Worm (Caenorhabditis elegans) whole organism, L2 larva: ENCODE results near the gene srt-55.
A peak's percentile ranks its signal among the peaks of the same experiment; 100 is the strongest.

Experiments
- C34F6.9 ChIP-seq: fragments of 150-350 bp; optimal IDR thresholded peaks from 2 replicates; lab custom pipeline; 2014; ENCODE audit warnings: missing biosample characterization, missing genetic modification characterization
- F13H6.1 ChIP-seq: sonication (generic microtip); optimal IDR thresholded peaks from 2 replicates; lab custom pipeline; 2016; ENCODE audit warnings: missing genetic modification characterization, missing compliant biosample characterization
- R02D3.7 ChIP-seq: fragments of 150-350 bp; optimal IDR thresholded peaks from 2 replicates; lab custom pipeline; 2014; ENCODE audit warnings: missing biosample characterization, missing genetic modification characterization
- Y55F3AM.14 ChIP-seq: fragments of 200-800 bp; sonication (Bioruptor generic); optimal IDR thresholded peaks from 2 replicates; lab custom pipeline; 2018; ENCODE audit warnings: mild to moderate bottlenecking, missing genetic modification characterization, missing compliant biosample characterization
- ZK546.5 ChIP-seq: sonication (generic microtip); optimal IDR thresholded peaks from 2 replicates; lab custom pipeline; 2017; ENCODE audit warnings: missing biosample characterization, missing genetic modification characterization
- alr-1 ChIP-seq: fragments of 150-350 bp; optimal IDR thresholded peaks from 2 replicates; lab custom pipeline; 2014; ENCODE audit warnings: missing biosample characterization, missing genetic modification characterization
- aly-2 ChIP-seq: fragments of 150-350 bp; optimal IDR thresholded peaks from 2 replicates; lab custom pipeline; 2014; ENCODE audit warnings: missing biosample characterization, missing genetic modification characterization
- ceh-16 ChIP-seq: fragments of 150-350 bp; optimal IDR thresholded peaks from 2 replicates; lab custom pipeline; 2014; ENCODE audit warnings: missing biosample characterization, missing genetic modification characterization
- ceh-82 ChIP-seq: fragments of 150-350 bp; optimal IDR thresholded peaks from 2 replicates; lab custom pipeline; 2014; ENCODE audit warnings: missing biosample characterization, missing genetic modification characterization
- crh-2 ChIP-seq: sonication (generic microtip); optimal IDR thresholded peaks from 2 replicates; lab custom pipeline; 2017; ENCODE audit warnings: missing biosample characterization, missing genetic modification characterization
- dmd-4 ChIP-seq: sonication (generic microtip); optimal IDR thresholded peaks from 2 replicates; lab custom pipeline; 2017; ENCODE audit warnings: missing biosample characterization, missing genetic modification characterization
- elt-1 ChIP-seq: fragments of 150-350 bp; optimal IDR thresholded peaks from 2 replicates; lab custom pipeline; 2014; ENCODE audit warnings: missing biosample characterization, missing genetic modification characterization
- elt-3 ChIP-seq: sonication (generic microtip); optimal IDR thresholded peaks from 2 replicates; lab custom pipeline; 2017; ENCODE audit warnings: missing biosample characterization, missing genetic modification characterization
- fos-1 ChIP-seq: fragments of 150-350 bp; optimal IDR thresholded peaks from 2 replicates; lab custom pipeline; 2014; ENCODE audit warnings: missing biosample characterization, missing genetic modification characterization
- gmeb-1 ChIP-seq: fragments of 150-350 bp; optimal IDR thresholded peaks from 2 replicates; lab custom pipeline; 2014; ENCODE audit warnings: missing biosample characterization, missing genetic modification characterization
- lin-11 ChIP-seq: fragments of 150-350 bp; sonication (generic microtip); optimal IDR thresholded peaks from 2 replicates; lab custom pipeline; 2014; ENCODE audit warnings: missing biosample characterization, missing genetic modification characterization, inconsistent platforms, mixed read lengths
- lin-13 ChIP-seq: fragments of 150-350 bp; optimal IDR thresholded peaks from 2 replicates; lab custom pipeline; 2014; ENCODE audit warnings: missing biosample characterization, missing genetic modification reagents, missing genetic modification characterization
- lin-39 ChIP-seq: fragments of 150-350 bp; optimal IDR thresholded peaks from 2 replicates; lab custom pipeline; 2014; ENCODE audit warnings: missing biosample characterization, missing genetic modification reagents, missing genetic modification characterization
- lsy-2 ChIP-seq, 2 experiments: fragments of 150-350 bp in 1 of 2; sonication (generic microtip) in 1 of 2; optimal IDR thresholded peaks; 2 replicates each; lab custom pipeline; 2014 to 2017; ENCODE audit warnings: missing biosample characterization in 2 of 2, missing genetic modification characterization in 2 of 2
- mbf-1 ChIP-seq: sonication (generic microtip); optimal IDR thresholded peaks from 2 replicates; lab custom pipeline; 2017; ENCODE audit warnings: missing biosample characterization, missing genetic modification characterization
- nhr-129 ChIP-seq: fragments of 150-350 bp; optimal IDR thresholded peaks from 2 replicates; lab custom pipeline; 2014; ENCODE audit warnings: missing biosample characterization, missing genetic modification characterization
- nhr-21 ChIP-seq: fragments of 150-350 bp; optimal IDR thresholded peaks from 2 replicates; lab custom pipeline; 2014; ENCODE audit warnings: missing biosample characterization, missing genetic modification characterization
- nhr-23 ChIP-seq: fragments of 150-350 bp; optimal IDR thresholded peaks from 2 replicates; lab custom pipeline; 2014; ENCODE audit warnings: missing biosample characterization, missing genetic modification reagents, missing genetic modification characterization
- nhr-237 ChIP-seq: fragments of 150-350 bp; optimal IDR thresholded peaks from 2 replicates; lab custom pipeline; 2014; ENCODE audit warnings: missing biosample characterization, missing genetic modification characterization
- nhr-25 ChIP-seq: fragments of 150-350 bp; sonication (generic microtip); optimal IDR thresholded peaks from 3 replicates; lab custom pipeline; 2014; ENCODE audit warnings: missing biosample characterization, missing genetic modification characterization
- nhr-77 ChIP-seq: fragments of 150-350 bp; optimal IDR thresholded peaks from 2 replicates; lab custom pipeline; 2014; ENCODE audit warnings: missing biosample characterization, missing genetic modification characterization
- peb-1 ChIP-seq: fragments of 150-350 bp; optimal IDR thresholded peaks from 2 replicates; lab custom pipeline; 2014; ENCODE audit warnings: missing biosample characterization, missing genetic modification characterization
- sma-3 ChIP-seq: sonication (generic microtip); optimal IDR thresholded peaks from 2 replicates; lab custom pipeline; 2016; ENCODE audit warnings: missing genetic modification reagents, missing genetic modification characterization, missing compliant biosample characterization
- sma-9 ChIP-seq, 2 experiments: fragments of 150-350 bp in 1 of 2; sonication (generic microtip) in 1 of 2; optimal IDR thresholded peaks; 2 replicates each; lab custom pipeline; 2014 to 2016; ENCODE audit warnings: missing genetic modification characterization in 2 of 2, mild to moderate bottlenecking in 1 of 2, missing biosample characterization in 1 of 2, missing compliant biosample characterization in 1 of 2, missing genetic modification reagents in 1 of 2, moderate library complexity in 1 of 2
- unc-39 ChIP-seq: fragments of 150-350 bp; optimal IDR thresholded peaks from 2 replicates; lab custom pipeline; 2014; ENCODE audit warnings: missing biosample characterization, missing genetic modification characterization
- unc-55 ChIP-seq: fragments of 150-350 bp; sonication (generic microtip); optimal IDR thresholded peaks from 3 replicates; lab custom pipeline; 2014; ENCODE audit warnings: missing biosample characterization, missing genetic modification reagents, missing genetic modification characterization
- unc-62 ChIP-seq: fragments of 150-350 bp; optimal IDR thresholded peaks from 2 replicates; lab custom pipeline; 2014; ENCODE audit warnings: missing biosample characterization, missing genetic modification reagents, missing genetic modification characterization
- zag-1 ChIP-seq: fragments of 150-350 bp; optimal IDR thresholded peaks from 2 replicates; lab custom pipeline; 2014; ENCODE audit warnings: missing biosample characterization, missing genetic modification characterization
- ztf-11 ChIP-seq: sonication (generic microtip); optimal IDR thresholded peaks from 2 replicates; lab custom pipeline; 2017; ENCODE audit warnings: missing biosample characterization, missing genetic modification characterization
- ztf-4 ChIP-seq: fragments of 150-350 bp; optimal IDR thresholded peaks from 2 replicates; lab custom pipeline; 2014; ENCODE audit warnings: missing biosample characterization, missing genetic modification characterization

srt-55 gene

DNA sequence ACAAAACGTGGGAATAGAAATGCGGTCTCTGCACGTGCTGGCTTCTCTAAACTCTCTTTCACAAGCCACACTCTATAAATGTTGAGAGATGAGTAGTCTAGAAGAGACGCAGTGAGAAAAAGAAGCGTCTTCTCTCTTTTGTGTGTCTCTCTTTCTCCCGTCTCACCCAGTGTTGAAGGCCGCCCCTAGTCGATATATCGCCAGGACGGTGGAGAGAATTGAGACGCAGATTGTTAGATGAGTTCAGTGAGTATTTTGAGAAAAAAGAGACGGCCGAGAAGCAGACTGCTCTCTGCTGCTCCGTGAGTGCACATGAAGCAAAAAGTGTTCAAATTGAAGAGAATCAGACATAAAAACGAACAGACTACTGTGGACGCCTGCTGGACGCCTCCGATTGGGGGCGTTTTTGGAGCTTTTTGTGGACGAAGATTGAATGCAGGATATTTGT is 9.7 kb downstream of the srt-55 start (continued):
- no peak for TF ChIP-seq dmd-4 (tag; lab: Kevin White, UChicago)
- TF ChIP-seq ztf-4 (tag; lab: Kevin White, UChicago): peak; percentile 86
- no peak for TF ChIP-seq alr-1 (tag; lab: Kevin White, UChicago)
- TF ChIP-seq nhr-23 (tag; lab: Kevin White, UChicago): no peak
- peak; percentile 60 for TF ChIP-seq nhr-237
- no peak for TF ChIP-seq elt-3 (tag; lab: Kevin White, UChicago)
- TF ChIP-seq ZK546.5 (tag; lab: Kevin White, UChicago): peak; percentile 42
- no peak for TF ChIP-seq aly-2
- TF ChIP-seq ztf-11 (tag; lab: Kevin White, UChicago): no peak
- TF ChIP-seq lin-11 (tag; lab: Kevin White, UChicago): peak; percentile 84
- TF ChIP-seq peb-1 (tag; lab: Kevin White, UChicago): no peak
- no peak for TF ChIP-seq ceh-16 (tag; lab: Kevin White, UChicago)
- TF ChIP-seq Y55F3AM.14 (GFP tag; lab: Kevin White, UChicago): peak; percentile 22
- no peak for TF ChIP-seq lin-39 (tag; lab: Kevin White, UChicago)

DNA sequence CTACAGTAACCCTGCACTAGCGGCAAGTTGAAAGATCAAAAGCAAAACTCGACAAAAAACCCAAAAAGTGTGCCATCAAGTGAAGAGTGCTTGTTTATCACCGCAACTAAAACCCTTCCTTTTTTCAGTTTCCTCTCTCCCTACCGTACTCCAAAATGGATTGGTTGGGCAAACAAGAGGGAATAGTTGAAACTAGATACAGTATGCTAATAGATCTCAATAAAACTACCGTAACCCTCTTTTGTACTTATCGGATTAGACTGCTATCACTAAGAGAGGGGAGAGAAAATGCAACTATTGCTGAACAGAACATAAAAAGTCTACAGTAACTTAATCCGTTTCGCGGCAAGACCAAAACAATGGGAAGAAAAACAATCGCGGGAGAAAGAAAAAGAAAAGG is 10.9 kb downstream of the srt-55 start:
- TF ChIP-seq elt-1 (tag; lab: Kevin White, UChicago) (no peak), nhr-21 (tag; lab: Kevin White, UChicago) (no peak), lsy-2 (tag; optimal IDR thresholded peaks at IDR 0.05; lab: Kevin White, UChicago) (peak in 1 of 2 experiments; percentile 66), zag-1 (tag; lab: Kevin White, UChicago) (no peak), nhr-77 (tag; lab: Kevin White, UChicago) (no peak), R02D3.7 (tag; lab: Kevin White, UChicago) (no peak)

ce11 chrIII:10094538-10094937 is 11.8 kb downstream of the srt-55 start:
- no peak for TF ChIP-seq unc-55 (GFP tag; lab: Kevin White, UChicago)
- TF ChIP-seq ceh-16 (tag; lab: Kevin White, UChicago): peak; percentile 51
- TF ChIP-seq fos-1 (tag; lab: Kevin White, UChicago): no peak
- TF ChIP-seq nhr-237: no peak
- peak; percentile 20 for TF ChIP-seq sma-3 (GFP tag; lab: Kevin White, UChicago)
- TF ChIP-seq nhr-21 (tag; lab: Kevin White, UChicago): peak; percentile 55
- TF ChIP-seq lsy-2 (tag; optimal IDR thresholded peaks at IDR 0.05; lab: Kevin White, UChicago): peak in 1 of 2 experiments; percentile 47
- TF ChIP-seq nhr-25 (tag; lab: Kevin White, UChicago): peak; percentile 43
- TF ChIP-seq F13H6.1 (tag; lab: Kevin White, UChicago): peak; percentile 54
- peak; percentile 19 for TF ChIP-seq sma-9 (GFP tag; optimal IDR thresholded peaks at IDR 0.05; lab: Kevin White, UChicago)
- TF ChIP-seq sma-9 (tag; optimal IDR thresholded peaks at IDR 0.05; lab: Kevin White, UChicago): no peak
- TF ChIP-seq ceh-82 (tag; lab: Kevin White, UChicago): no peak

ce11 chrIII:10093093-10093492 is 13.2 kb downstream of the srt-55 start:
- no peak for TF ChIP-seq ceh-16 (tag; lab: Kevin White, UChicago)
- TF ChIP-seq nhr-77 (tag; lab: Kevin White, UChicago): no peak
- no peak for TF ChIP-seq F13H6.1 (tag; lab: Kevin White, UChicago)
- TF ChIP-seq ztf-4 (tag; lab: Kevin White, UChicago): no peak
- peak in 1 of 2 experiments; percentile 48 for TF ChIP-seq lsy-2 (tag; optimal IDR thresholded peaks at IDR 0.05; lab: Kevin White, UChicago)
- TF ChIP-seq elt-3 (tag; lab: Kevin White, UChicago): no peak
- TF ChIP-seq sma-9 (GFP tag; optimal IDR thresholded peaks at IDR 0.05; lab: Kevin White, UChicago): no peak
- no peak for TF ChIP-seq sma-9 (tag; optimal IDR thresholded peaks at IDR 0.05; lab: Kevin White, UChicago)
- peak; percentile 23 for TF ChIP-seq lin-13 (GFP tag; lab: Kevin White, UChicago)
- peak; percentile 81 for TF ChIP-seq gmeb-1
- TF ChIP-seq nhr-129 (tag; lab: Kevin White, UChicago): peak; percentile 21
- peak; percentile 57 for TF ChIP-seq unc-55 (GFP tag; lab: Kevin White, UChicago)

DNA sequence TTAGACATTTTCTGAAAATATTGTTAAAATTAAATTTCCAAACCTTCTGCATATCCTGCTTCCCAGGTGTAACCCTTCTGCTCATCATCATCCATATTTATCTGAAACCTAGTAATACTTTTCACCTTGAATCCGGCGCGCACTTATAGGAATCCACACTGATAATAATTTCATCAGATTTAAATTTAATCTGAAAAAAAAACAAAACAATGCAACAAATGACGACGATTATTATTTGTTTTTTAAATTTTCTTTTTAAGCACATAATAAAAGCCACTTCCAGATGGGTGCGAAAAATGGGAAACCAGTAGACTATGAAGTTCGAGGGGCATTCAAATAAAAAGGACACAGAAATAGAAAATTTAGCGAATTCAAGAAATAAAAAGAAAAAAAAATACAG is 15.6 kb downstream of the srt-55 start, which contains the start of gene gtf-2H2C:
gtf-2H2C (minus strand) TSS at position 101 of the 400 bp plus-strand sequence.
- no peak for TF ChIP-seq unc-62 (GFP tag; lab: Kevin White, UChicago)
- no peak for TF ChIP-seq lin-13 (GFP tag; lab: Kevin White, UChicago)
- no peak for TF ChIP-seq unc-39 (tag; lab: Kevin White, UChicago)
- no peak for TF ChIP-seq ceh-16 (tag; lab: Kevin White, UChicago)
- TF ChIP-seq ztf-4 (tag; lab: Kevin White, UChicago): no peak
- no peak for TF ChIP-seq unc-55 (GFP tag; lab: Kevin White, UChicago)
- no peak for TF ChIP-seq crh-2 (tag; lab: Kevin White, UChicago)
- no peak for TF ChIP-seq nhr-21 (tag; lab: Kevin White, UChicago)
- no peak for TF ChIP-seq C34F6.9 (tag; lab: Kevin White, UChicago)
- no peak for TF ChIP-seq elt-1 (tag; lab: Kevin White, UChicago)
- no peak for TF ChIP-seq lsy-2 (tag; optimal IDR thresholded peaks at IDR 0.05; lab: Kevin White, UChicago)
- TF ChIP-seq ztf-11 (tag; lab: Kevin White, UChicago): no peak
- no peak for TF ChIP-seq elt-3 (tag; lab: Kevin White, UChicago)
- TF ChIP-seq lin-39 (tag; lab: Kevin White, UChicago): no peak
- no peak for TF ChIP-seq gmeb-1
- no peak for TF ChIP-seq sma-3 (GFP tag; lab: Kevin White, UChicago)
- no peak for TF ChIP-seq zag-1 (tag; lab: Kevin White, UChicago)
- no peak for TF ChIP-seq mbf-1 (tag; lab: Kevin White, UChicago)
